Worm (Caenorhabditis elegans): Measurements from ENCODE around the gene srg-56.
A peak's percentile ranks its signal among the peaks of the same experiment; 100 is the strongest.

srg-56 gene

DNA sequence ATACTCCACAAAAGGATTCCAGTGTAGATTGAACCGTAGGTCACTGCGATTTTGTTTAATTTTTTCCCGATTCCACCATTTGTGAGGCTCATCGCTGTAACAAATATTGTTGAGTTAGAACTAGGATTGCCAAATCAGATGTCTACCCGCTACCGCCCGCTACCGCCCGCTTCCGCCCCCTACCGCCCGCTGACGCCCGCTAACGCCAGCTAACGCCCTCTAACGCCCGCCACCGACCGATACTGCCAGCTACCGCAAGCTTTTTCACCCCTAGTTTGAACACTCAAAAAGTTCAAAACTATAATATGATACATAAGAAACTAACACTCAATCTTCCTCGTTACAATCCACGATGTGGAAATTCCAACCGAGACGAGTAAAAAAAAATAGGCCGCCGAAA lies 20.4 kb upstream of the srg-56 start:
- TF ChIP-seq tab-1 (GFP tag; IDR thresholded peaks at IDR 0.05) = 0 out of 2 replicates have a peak, but pooled peaks have one; percentile 39
- TF ChIP-seq ztf-23 (GFP tag; IDR thresholded peaks at IDR 0.05) = no peak
- no peak for TF ChIP-seq med-1 (GFP tag; optimal IDR thresholded peaks at IDR 0.05; ENCODE audit: insufficient read depth)
- 0 out of 2 replicates have a peak, but pooled peaks have one; percentile 11 for TF ChIP-seq klf-2 (GFP tag; conservative IDR thresholded peaks at IDR 0.05)
- no peak for TF ChIP-seq cog-1 (tag; optimal IDR thresholded peaks at IDR 0.05)
- no peak for TF ChIP-seq flt-1 (GFP tag; IDR thresholded peaks at IDR 0.05)

DNA sequence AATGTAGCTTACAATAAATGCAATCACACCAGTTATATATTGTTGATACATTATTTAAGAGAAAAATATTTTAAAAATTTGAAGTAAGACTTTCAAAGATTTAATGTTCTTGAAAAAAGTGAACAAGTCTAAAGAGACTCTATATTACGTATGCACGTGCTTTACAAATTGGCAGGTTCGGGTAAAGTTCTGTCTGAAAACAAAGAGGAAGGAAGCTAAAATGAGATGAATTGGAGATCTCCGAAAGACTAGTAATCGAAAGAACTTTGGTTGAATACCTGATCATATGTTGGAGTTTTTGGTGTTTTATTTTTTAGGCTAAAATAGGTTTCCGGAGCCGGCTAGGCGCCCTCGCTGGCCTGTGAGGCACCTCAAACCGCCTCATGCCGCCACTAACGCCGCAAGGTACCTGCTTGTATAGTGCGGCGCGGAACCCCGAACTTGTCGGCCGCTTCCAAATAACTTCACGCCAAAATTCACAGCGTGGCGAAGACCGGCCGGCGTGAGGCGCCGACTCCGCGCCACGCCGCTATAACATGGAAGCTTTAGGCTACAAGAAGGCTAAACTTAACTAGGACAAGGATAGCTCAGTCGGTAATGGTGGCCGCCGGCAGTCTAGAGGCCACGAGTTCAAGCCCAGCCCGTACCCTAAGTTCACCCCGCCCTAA lies 19.3 kb upstream of the srg-56 start, which contains the start of gene srx-28:
srx-28 (minus strand) TSS at position 51 of the 668 bp plus-strand sequence.
- TF ChIP-seq ref-1 (GFP tag; conservative IDR thresholded peaks at IDR 0.05) = no peak
- no peak for TF ChIP-seq T22C8.4 (GFP tag; IDR thresholded peaks at IDR 0.05)
- no peak for TF ChIP-seq flt-1 (GFP tag; IDR thresholded peaks at IDR 0.05)
- TF ChIP-seq klf-2 (GFP tag; conservative IDR thresholded peaks at IDR 0.05) = no peak

DNA sequence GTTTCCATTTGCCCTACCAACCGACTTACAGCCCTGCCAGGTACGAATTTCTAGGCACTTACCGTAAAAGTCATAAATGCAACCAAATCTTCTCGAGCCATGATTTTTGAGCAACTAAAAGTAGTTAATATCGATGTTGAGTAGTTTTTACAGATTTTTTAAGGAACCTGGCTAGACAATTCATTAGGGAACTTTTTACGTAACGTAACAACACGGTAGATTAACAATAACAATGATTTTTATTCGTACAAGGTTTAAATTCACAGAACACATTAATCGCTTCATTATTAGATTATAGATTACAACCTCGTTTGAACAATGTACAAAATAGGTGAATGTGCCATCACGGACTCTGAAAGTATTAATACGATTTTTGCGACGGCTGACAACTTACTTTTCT lies 14.9 kb upstream of the srg-56 start, which contains the start of gene srx-26:
srx-26 (minus strand) TSS at position 101 of the 400 bp plus-strand sequence.
- TF ChIP-seq klf-2 (GFP tag; conservative IDR thresholded peaks at IDR 0.05) (no peak), ztf-23 (GFP tag; IDR thresholded peaks at IDR 0.05) (no peak), flt-1 (GFP tag; IDR thresholded peaks at IDR 0.05) (no peak), ztf-29 (GFP tag; IDR thresholded peaks at IDR 0.05) (no peak), T22C8.4 (GFP tag; IDR thresholded peaks at IDR 0.05) (no peak), cog-1 (tag; optimal IDR thresholded peaks at IDR 0.05) (no peak), ref-1 (GFP tag; conservative IDR thresholded peaks at IDR 0.05) (no peak), med-1 (GFP tag; optimal IDR thresholded peaks at IDR 0.05; ENCODE audit: insufficient read depth) (no peak), tab-1 (GFP tag; IDR thresholded peaks at IDR 0.05) (no peak)

DNA sequence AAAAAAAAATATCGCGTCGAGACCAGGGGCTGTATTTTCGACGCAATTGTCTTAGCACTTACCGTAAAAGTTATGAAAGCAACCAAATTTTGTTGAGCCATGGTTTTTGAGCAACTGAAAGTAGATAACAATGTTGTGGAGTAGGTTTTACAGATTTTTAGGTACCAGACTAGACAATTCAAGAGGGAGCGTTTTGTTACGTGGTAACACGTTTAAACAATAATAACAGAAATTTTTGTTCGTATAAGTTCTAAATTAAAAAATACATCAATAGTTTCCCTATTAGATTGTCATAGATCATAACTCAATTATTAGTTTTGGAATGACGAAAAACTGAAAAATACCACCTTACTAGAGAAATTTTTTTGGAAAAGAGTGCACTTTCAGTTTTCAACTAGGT lies 11.9 kb upstream of the srg-56 start, which contains the start of gene srx-24:
srx-24 (minus strand) TSS at position 101 of the 400 bp plus-strand sequence.
- no peak for TF ChIP-seq cog-1 (tag; optimal IDR thresholded peaks at IDR 0.05)
- no peak for TF ChIP-seq med-1 (GFP tag; optimal IDR thresholded peaks at IDR 0.05; ENCODE audit: insufficient read depth)
- no peak for TF ChIP-seq ztf-23 (GFP tag; IDR thresholded peaks at IDR 0.05)
- no peak for TF ChIP-seq klf-2 (GFP tag; conservative IDR thresholded peaks at IDR 0.05)
- TF ChIP-seq T22C8.4 (GFP tag; IDR thresholded peaks at IDR 0.05) = no peak
- no peak for TF ChIP-seq flt-1 (GFP tag; IDR thresholded peaks at IDR 0.05)
- TF ChIP-seq ref-1 (GFP tag; conservative IDR thresholded peaks at IDR 0.05) = no peak
- TF ChIP-seq ztf-29 (GFP tag; IDR thresholded peaks at IDR 0.05) = no peak
- no peak for TF ChIP-seq tab-1 (GFP tag; IDR thresholded peaks at IDR 0.05)

DNA sequence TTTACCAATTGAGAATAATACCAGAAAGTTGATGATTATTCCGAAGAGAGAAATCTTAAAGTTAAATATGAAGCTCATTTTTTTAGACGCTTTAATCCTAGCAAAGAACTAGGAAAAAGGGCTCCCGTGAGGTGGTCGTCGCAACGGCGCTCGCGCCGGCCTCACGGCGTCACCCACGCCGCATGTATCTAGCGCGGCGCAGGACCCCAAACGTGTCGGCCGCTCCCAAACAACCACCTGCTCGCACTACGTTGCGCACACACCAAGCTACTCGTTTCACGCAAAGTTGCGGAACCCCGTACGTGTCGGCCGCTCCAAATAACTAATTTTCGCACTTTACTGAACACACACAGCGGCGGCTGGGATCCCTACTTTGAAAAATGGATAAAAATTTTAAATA lies 8.3 kb upstream of the srg-56 start:
- TF ChIP-seq tab-1 (GFP tag; IDR thresholded peaks at IDR 0.05) (no peak), klf-2 (GFP tag; conservative IDR thresholded peaks at IDR 0.05) (no peak), cog-1 (tag; optimal IDR thresholded peaks at IDR 0.05) (no peak), flt-1 (GFP tag; IDR thresholded peaks at IDR 0.05) (no peak), ref-1 (GFP tag; conservative IDR thresholded peaks at IDR 0.05) (no peak), ztf-29 (GFP tag; IDR thresholded peaks at IDR 0.05) (no peak), med-1 (GFP tag; optimal IDR thresholded peaks at IDR 0.05; ENCODE audit: insufficient read depth) (no peak), ztf-23 (GFP tag; IDR thresholded peaks at IDR 0.05) (no peak), T22C8.4 (GFP tag; IDR thresholded peaks at IDR 0.05) (no peak)

DNA sequence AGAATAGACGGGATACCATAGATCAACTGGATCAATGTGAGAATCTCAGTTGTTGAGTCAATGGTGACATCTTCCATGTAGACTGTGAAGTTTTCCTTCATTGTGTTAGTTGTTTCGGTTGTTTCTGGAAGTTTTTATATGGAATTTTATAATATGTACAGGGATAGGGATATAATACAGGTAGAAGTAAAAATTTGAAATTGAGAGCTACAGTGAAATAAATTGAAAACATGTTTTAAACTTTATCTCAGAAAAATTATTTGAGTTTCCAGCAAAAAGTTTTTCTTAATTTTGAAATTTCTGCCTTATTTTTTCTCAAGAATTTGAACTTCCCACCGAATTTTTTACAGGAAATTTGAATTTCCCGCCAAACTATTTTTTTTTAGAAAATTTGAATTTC lies 4.2 kb upstream of the srg-56 start, which contains the start of gene srg-62:
srg-62 (minus strand) TSS at position 101 of the 400 bp plus-strand sequence.
- TF ChIP-seq ref-1 (GFP tag; conservative IDR thresholded peaks at IDR 0.05) (no peak), klf-2 (GFP tag; conservative IDR thresholded peaks at IDR 0.05) (no peak), cog-1 (tag; optimal IDR thresholded peaks at IDR 0.05) (no peak), flt-1 (GFP tag; IDR thresholded peaks at IDR 0.05) (no peak), ztf-23 (GFP tag; IDR thresholded peaks at IDR 0.05) (no peak), tab-1 (GFP tag; IDR thresholded peaks at IDR 0.05) (no peak), med-1 (GFP tag; optimal IDR thresholded peaks at IDR 0.05; ENCODE audit: insufficient read depth) (no peak), T22C8.4 (GFP tag; IDR thresholded peaks at IDR 0.05) (no peak), ztf-29 (GFP tag; IDR thresholded peaks at IDR 0.05) (no peak)

DNA sequence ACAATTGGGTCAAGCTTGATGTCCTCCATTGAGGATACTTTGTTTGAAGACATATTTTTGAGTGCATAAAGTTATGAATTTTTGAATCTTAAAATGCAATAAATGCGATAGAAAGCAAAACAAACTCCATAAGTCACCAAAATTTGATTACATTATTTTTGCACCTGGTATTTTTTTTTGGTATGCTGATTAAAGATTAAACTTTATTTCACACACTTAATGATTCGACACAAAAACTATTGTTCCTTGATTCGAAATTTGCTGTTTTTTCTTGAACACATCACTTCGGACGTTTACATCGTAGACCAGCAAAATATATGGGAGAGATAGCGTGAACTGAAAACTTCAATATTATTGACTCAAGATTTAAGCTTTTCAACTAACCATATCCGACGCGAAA lies 2.2 kb upstream of the srg-56 start, which contains the start of gene srg-61:
srg-61 (minus strand) TSS at position 101 of the 400 bp plus-strand sequence.
- TF ChIP-seq tab-1 (GFP tag; IDR thresholded peaks at IDR 0.05) (no peak), cog-1 (tag; optimal IDR thresholded peaks at IDR 0.05) (no peak), med-1 (GFP tag; optimal IDR thresholded peaks at IDR 0.05; ENCODE audit: insufficient read depth) (no peak), T22C8.4 (GFP tag; IDR thresholded peaks at IDR 0.05) (no peak), ztf-29 (GFP tag; IDR thresholded peaks at IDR 0.05) (no peak), ref-1 (GFP tag; conservative IDR thresholded peaks at IDR 0.05) (no peak), ztf-23 (GFP tag; IDR thresholded peaks at IDR 0.05) (no peak), flt-1 (GFP tag; IDR thresholded peaks at IDR 0.05) (no peak), klf-2 (GFP tag; conservative IDR thresholded peaks at IDR 0.05) (no peak)

DNA sequence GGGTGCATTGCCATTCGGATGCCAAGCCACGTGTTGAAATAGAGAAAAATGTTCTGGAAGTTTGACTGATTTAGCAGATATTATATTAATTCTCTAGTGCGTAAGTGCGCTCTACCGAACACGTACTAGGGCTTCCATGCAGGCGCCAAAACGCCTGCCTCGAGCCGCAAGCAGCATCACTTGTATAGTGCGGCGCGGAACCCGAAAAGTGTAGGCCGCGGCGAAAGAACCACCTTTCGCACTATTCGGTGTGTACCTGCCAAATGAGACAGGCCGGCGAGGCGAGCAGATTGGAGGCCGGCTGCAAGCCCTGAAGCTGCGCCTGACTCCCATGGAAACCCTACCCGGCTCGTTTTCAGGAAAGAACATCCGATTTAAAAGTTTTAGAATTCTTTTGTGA lies 1.5 kb upstream of the srg-56 start:
- TF ChIP-seq cog-1 (tag; optimal IDR thresholded peaks at IDR 0.05) = no peak
- TF ChIP-seq flt-1 (GFP tag; IDR thresholded peaks at IDR 0.05) = 0 out of 2 replicates have a peak, but pooled peaks have one; percentile 14

DNA sequence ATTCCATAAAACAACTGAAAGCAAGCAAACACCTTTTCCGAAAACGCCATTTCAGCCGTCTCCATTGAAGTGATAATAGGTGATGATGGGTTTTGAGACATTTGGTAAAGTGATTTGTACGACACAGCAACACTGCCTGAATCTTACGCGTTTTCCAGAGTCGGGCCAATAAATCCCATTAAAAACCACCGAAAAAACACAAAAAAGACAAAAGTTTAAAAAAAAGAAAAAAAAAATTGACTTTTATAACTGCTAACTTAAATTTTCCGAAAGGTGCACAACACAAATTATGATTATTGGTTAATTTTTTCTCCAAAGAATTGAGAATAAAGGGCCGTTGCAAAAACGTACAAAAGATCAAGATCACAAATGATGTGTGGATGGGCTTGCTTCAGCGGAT lies 3.7 kb downstream of the srg-56 start, which contains the start of gene srg-57:
srg-57 (minus strand) TSS at position 101 of the 400 bp plus-strand sequence.
- TF ChIP-seq cog-1 (tag; optimal IDR thresholded peaks at IDR 0.05) = no peak
- no peak for TF ChIP-seq ztf-23 (GFP tag; IDR thresholded peaks at IDR 0.05)
- TF ChIP-seq klf-2 (GFP tag; conservative IDR thresholded peaks at IDR 0.05) = no peak
- no peak for TF ChIP-seq ztf-29 (GFP tag; IDR thresholded peaks at IDR 0.05)
- TF ChIP-seq T22C8.4 (GFP tag; IDR thresholded peaks at IDR 0.05) = no peak
- no peak for TF ChIP-seq flt-1 (GFP tag; IDR thresholded peaks at IDR 0.05)
- no peak for TF ChIP-seq tab-1 (GFP tag; IDR thresholded peaks at IDR 0.05)
- no peak for TF ChIP-seq med-1 (GFP tag; optimal IDR thresholded peaks at IDR 0.05; ENCODE audit: insufficient read depth)
- no peak for TF ChIP-seq ref-1 (GFP tag; conservative IDR thresholded peaks at IDR 0.05)

Measured in whole organism, midembryonic.